Fruit fly (Drosophila melanogaster) whole organism: ENCODE measurements around the gene NHP2.

ENCODE experiments used
- CG8478 ChIP-seq: fragments of >200 bp; optimal IDR thresholded peaks from 2 replicates; lab custom pipeline; 2018; ENCODE audit warnings: inconsistent platforms
- Dll ChIP-seq: fragments of >200 bp; optimal IDR thresholded peaks from 2 replicates; lab custom pipeline; 2017
- EcR ChIP-seq, 2 experiments: fragments of >200 bp; optimal IDR thresholded peaks; 2 replicates each; lab custom pipeline; 2017; ENCODE audit warnings: missing biosample characterization in 2 of 2, missing genetic modification characterization in 2 of 2, missing genetic modification reagents in 2 of 2
- pan ChIP-seq: fragments of >200 bp; optimal IDR thresholded peaks from 2 replicates; lab custom pipeline; 2017
- psq ChIP-seq: fragments of >200 bp; optimal IDR thresholded peaks from 2 replicates; lab custom pipeline; 2017
- usp ChIP-seq: fragments of >200 bp; optimal IDR thresholded peaks from 2 replicates; lab custom pipeline; 2017; ENCODE audit warnings: missing biosample characterization, missing genetic modification characterization, mixed read lengths

DNA sequence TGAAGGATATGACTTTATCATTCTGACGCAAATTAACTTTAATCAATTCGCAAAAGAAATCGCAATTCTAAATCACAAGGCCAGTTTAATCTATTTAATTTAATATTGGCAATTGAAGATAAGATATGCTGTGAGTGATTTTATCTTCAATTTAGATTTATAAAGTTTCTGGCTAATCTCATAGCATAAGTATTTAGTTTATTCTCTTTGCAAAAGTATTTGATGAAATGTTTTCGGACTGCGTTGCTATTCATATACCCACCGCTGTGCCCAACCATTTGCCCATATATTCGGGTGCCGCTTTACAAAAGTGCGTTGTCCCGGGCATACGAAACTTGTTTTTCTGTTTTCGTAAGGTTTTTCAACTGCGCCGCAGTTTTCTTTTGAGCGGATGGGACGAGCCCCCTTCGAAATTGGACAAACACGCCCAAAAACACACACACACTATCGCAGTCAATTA, 17.0 kb downstream of the NHP2 start:
- TF ChIP-seq psq (lab: Kevin White, UChicago) (no peak), CG8478 (no peak), Dll (lab: Kevin White, UChicago) (no peak), usp (no peak), pan (no peak), EcR (GFP tag; optimal IDR thresholded peaks at IDR 0.05; lab: Kevin White, UChicago) (no peak)
